Worm (Caenorhabditis elegans): ENCODE data around the gene B0304.2.

ce11 chrII:4557487-4557886 lies 34.1 kb downstream of the B0304.2 start, which contains the start of gene M03A1.3:
- TF ChIP-seq ztf-16 (tag; optimal IDR thresholded peaks at IDR 0.05) (no peak), ceh-6 (GFP tag; optimal IDR thresholded peaks at IDR 0.05) (no peak), ceh-45 (GFP tag; IDR thresholded peaks at IDR 0.05) (no peak), ceh-34 (tag; optimal IDR thresholded peaks at IDR 0.05) (no peak), ceh-22 (tag; optimal IDR thresholded peaks at IDR 0.05) (no peak), unc-86 (tag; optimal IDR thresholded peaks at IDR 0.05) (no peak), che-1 (tag; optimal IDR thresholded peaks at IDR 0.05) (no peak), elt-2 (tag; optimal IDR thresholded peaks at IDR 0.05) (no peak), ceh-24 (tag; optimal IDR thresholded peaks at IDR 0.05) (no peak), tbx-2 (tag; optimal IDR thresholded peaks at IDR 0.05) (no peak), pha-4 (tag; optimal IDR thresholded peaks at IDR 0.05) (no peak), pqm-1 (tag; optimal IDR thresholded peaks at IDR 0.05) (no peak)
